Fruit fly (Drosophila melanogaster) whole organism, pupa: ENCODE measurements around the gene CG14949.

Source experiments
- CG12605 ChIP-seq: fragments of 200-800 bp; sonication (Bioruptor generic); IDR thresholded peaks from 2 replicates; pipeline ENCODE4 v1.3.6; 2022; ENCODE audit warnings: missing biosample characterization, missing genetic modification characterization
- EcR ChIP-seq: fragments of 200-800 bp; sonication (Bioruptor generic); optimal IDR thresholded peaks from 3 replicates; lab custom pipeline; 2019; ENCODE audit warnings: missing biosample characterization, missing genetic modification characterization, mild to moderate bottlenecking, moderate library complexity, missing genetic modification reagents
- Snoo ChIP-seq: fragments of 200-800 bp; sonication (Bioruptor generic); optimal IDR thresholded peaks from 3 replicates; lab custom pipeline; 2017; ENCODE audit warnings: missing biosample characterization, mild to moderate bottlenecking, missing genetic modification characterization, inconsistent platforms

DNA sequence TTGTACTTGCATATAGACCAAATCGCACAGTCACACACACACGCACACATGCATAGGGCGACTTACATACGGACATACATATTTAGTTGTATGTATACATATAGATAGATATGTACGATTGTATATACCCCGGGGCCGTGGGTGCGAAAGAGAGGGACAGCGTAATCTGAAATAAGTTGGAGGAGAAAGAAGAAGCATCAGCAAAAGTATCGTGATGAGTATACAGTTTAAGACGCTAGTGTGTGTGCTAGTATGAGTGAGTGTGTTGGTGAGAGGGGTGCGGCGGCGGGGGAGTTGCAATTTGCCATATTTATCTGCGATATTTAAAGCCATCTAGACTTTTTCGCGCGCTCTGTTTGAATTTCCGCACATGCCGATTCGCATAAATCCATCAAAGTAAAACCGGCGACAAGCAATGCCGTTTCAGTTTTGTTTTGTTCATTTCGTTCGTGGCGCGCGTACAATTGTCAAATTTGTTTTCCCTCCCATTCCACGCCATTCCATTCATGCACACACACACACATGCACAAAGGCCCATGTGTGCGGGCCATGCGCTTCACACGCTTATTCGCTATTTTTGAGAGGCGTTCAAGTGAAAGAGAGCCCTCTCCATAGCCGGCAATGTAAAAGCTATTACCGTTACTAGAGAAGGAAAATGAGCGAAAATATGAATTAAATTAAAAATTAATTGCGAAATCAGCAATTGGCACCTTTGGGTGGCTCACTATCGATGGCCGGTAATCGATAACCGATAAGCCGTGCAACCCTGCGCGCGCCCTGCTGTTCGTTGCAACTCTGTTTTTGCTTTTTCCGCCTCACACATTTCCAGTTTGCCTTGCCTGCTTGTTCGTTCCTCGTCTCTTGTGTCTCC is 8.1 kb downstream of the CG14949 start:
- TF ChIP-seq CG12605 (peak; percentile 21; the same call in 1 of the 2 replicates), Snoo (peak; percentile 86), EcR (GFP tag; lab: Kevin White, UChicago) (no peak)
